Fruit fly (Drosophila melanogaster): ENCODE data around the gene Qsox3.
A peak's percentile ranks its signal among the peaks of the same experiment; 100 is the strongest.

Qsox3 gene

dm6 chr3R:21937951-21938286 lies 26.3 kb downstream of the Qsox3 start (continued):
- TF ChIP-seq CG6276 (GFP tag; optimal IDR thresholded peaks at IDR 0.05), result no peak
- TF ChIP-seq CG8119 (GFP tag; IDR thresholded peaks at IDR 0.05), result no peak
- TF ChIP-seq svp (GFP tag), result peak; percentile 44
- no peak for TF ChIP-seq net (GFP tag; optimal IDR thresholded peaks at IDR 0.05)
- no peak for TF ChIP-seq Gug (GFP tag; IDR thresholded peaks at IDR 0.05)
- no peak for TF ChIP-seq fd85E (GFP tag; optimal IDR thresholded peaks at IDR 0.05)
- peak; percentile 10 for TF ChIP-seq cyc (GFP tag; optimal IDR thresholded peaks at IDR 0.05)
- no peak for TF ChIP-seq CG1621 (tag; optimal IDR thresholded peaks at IDR 0.05)
- TF ChIP-seq ss (GFP tag; optimal IDR thresholded peaks at IDR 0.05), result no peak
- peak; percentile 6 for TF ChIP-seq CG6792 (GFP tag; optimal IDR thresholded peaks at IDR 0.05)
- TF ChIP-seq pdm3 (GFP tag; optimal IDR thresholded peaks at IDR 0.05), result peak; percentile 16
- TF ChIP-seq CG6163 (GFP tag; IDR thresholded peaks at IDR 0.05), result no peak
- no peak for TF ChIP-seq fkh (GFP tag; optimal IDR thresholded peaks at IDR 0.05)
- TF ChIP-seq CG32006 (GFP tag; optimal IDR thresholded peaks at IDR 0.05), result peak; percentile 3
- TF ChIP-seq CG3032 (tag; optimal IDR thresholded peaks at IDR 0.05), result peak; percentile 19
- TF ChIP-seq dsx (GFP tag; optimal IDR thresholded peaks at IDR 0.05; ENCODE audit: poor library complexity, severe bottlenecking), result no peak
- peak; percentile 7 for TF ChIP-seq CG10669 (GFP tag; optimal IDR thresholded peaks at IDR 0.05)
- TF ChIP-seq Hr39 (GFP tag; optimal IDR thresholded peaks at IDR 0.05), result no peak
- no peak for TF ChIP-seq Sox102F (GFP tag; optimal IDR thresholded peaks at IDR 0.05)

- TF ChIP-seq acj6 (GFP tag; optimal IDR thresholded peaks at IDR 0.05) (no peak), CG6808 (GFP tag; optimal IDR thresholded peaks at IDR 0.05) (peak; percentile 77), CG15336 (GFP tag; IDR thresholded peaks at IDR 0.05) (peak; percentile 24; the same call in 1 of the 2 replicates), Blimp-1 (GFP tag; optimal IDR thresholded peaks at IDR 0.05) (no peak), esn (GFP tag; optimal IDR thresholded peaks at IDR 0.05) (no peak), CG6163 (GFP tag; IDR thresholded peaks at IDR 0.05) (peak; percentile 77), pdm3 (GFP tag; optimal IDR thresholded peaks at IDR 0.05) (no peak), Eip93F (GFP tag; optimal IDR thresholded peaks at IDR 0.05) (no peak), eg (GFP tag; IDR thresholded peaks at IDR 0.05) (peak; percentile 71; the same call in 2 of the 3 replicates), CG16779 (tag; optimal IDR thresholded peaks at IDR 0.05) (peak; percentile 49), CG10631 (GFP tag; optimal IDR thresholded peaks at IDR 0.05) (no peak), CG10669 (GFP tag; optimal IDR thresholded peaks at IDR 0.05) (peak; percentile 12), Eip78C (GFP tag) (peak; percentile 41), Gug (GFP tag; IDR thresholded peaks at IDR 0.05) (no peak), Hr4 (GFP tag; optimal IDR thresholded peaks at IDR 0.05) (no peak), CG7368 (GFP tag; optimal IDR thresholded peaks at IDR 0.05) (no peak), topi (GFP tag; optimal IDR thresholded peaks at IDR 0.05) (no peak), achi (GFP tag; optimal IDR thresholded peaks at IDR 0.05) (peak; percentile 22), vri (GFP tag; optimal IDR thresholded peaks at IDR 0.05) (peak; percentile 29), CG31627 (GFP tag; optimal IDR thresholded peaks at IDR 0.05) (no peak), Sox14 (GFP tag; optimal IDR thresholded peaks at IDR 0.05) (no peak), fd59A (GFP tag; optimal IDR thresholded peaks at IDR 0.05) (no peak), dac (GFP tag; optimal IDR thresholded peaks at IDR 0.05) (no peak), CG8119 (GFP tag; IDR thresholded peaks at IDR 0.05) (peak; percentile 41; the same call in 1 of the 3 replicates), spab (GFP tag; optimal IDR thresholded peaks at IDR 0.05) (peak; percentile 47), CG3032 (tag; optimal IDR thresholded peaks at IDR 0.05) (peak; percentile 16), CG1621 (tag; optimal IDR thresholded peaks at IDR 0.05) (peak; percentile 3), svp (GFP tag) (no peak), CG9139 (GFP tag; optimal IDR thresholded peaks at IDR 0.05) (peak; percentile 73), Ets96B (tag; optimal IDR thresholded peaks at IDR 0.05) (peak; percentile 21), salr (GFP tag; optimal IDR thresholded peaks at IDR 0.05) (peak in 1 of 2 experiments; percentile 12), Hr39 (GFP tag; optimal IDR thresholded peaks at IDR 0.05) (no peak), Lpt (GFP tag; optimal IDR thresholded peaks at IDR 0.05) (no peak), CG11762 (GFP tag; optimal IDR thresholded peaks at IDR 0.05; ENCODE audit: insufficient read depth) (no peak), CG34406 (GFP tag; optimal IDR thresholded peaks at IDR 0.05) (peak; percentile 4), fkh (GFP tag; optimal IDR thresholded peaks at IDR 0.05) (no peak), cyc (GFP tag; optimal IDR thresholded peaks at IDR 0.05) (no peak), CG4318 (GFP tag; optimal IDR thresholded peaks at IDR 0.05) (no peak), CG6276 (GFP tag; optimal IDR thresholded peaks at IDR 0.05) (peak; percentile 43), Met (GFP tag; optimal IDR thresholded peaks at IDR 0.05) (no peak), ss (GFP tag; optimal IDR thresholded peaks at IDR 0.05) (peak; percentile 89 to 91)
Measured at dm6 chr3R:21938464-21939095, 27.0 kb downstream of the Qsox3 start.

Data from whole organism, prepupa.